Worm (Caenorhabditis elegans) whole organism, late embryonic: ENCODE data around the gene T28D6.6.

Source experiments
- K02D7.2 ChIP-seq: sonication (generic microtip); optimal IDR thresholded peaks from 2 replicates; lab custom pipeline; 2017; ENCODE audit warnings: mild to moderate bottlenecking, missing genetic modification characterization, missing compliant biosample characterization
- T23F11.4 ChIP-seq: fragments of 200-800 bp; sonication (Bioruptor generic); optimal IDR thresholded peaks from 2 replicates; lab custom pipeline; 2018; ENCODE audit warnings: mild to moderate bottlenecking, missing genetic modification characterization, missing compliant biosample characterization
- Y22D7AL.16 ChIP-seq: sonication (generic microtip); optimal IDR thresholded peaks from 2 replicates; lab custom pipeline; 2016; ENCODE audit warnings: missing genetic modification characterization, missing compliant biosample characterization
- ceh-14 ChIP-seq: sonication (generic microtip); optimal IDR thresholded peaks from 2 replicates; lab custom pipeline; 2016; ENCODE audit warnings: missing genotype, missing genetic modification characterization, missing compliant biosample characterization
- ceh-18 ChIP-seq: sonication (generic microtip); optimal IDR thresholded peaks from 2 replicates; lab custom pipeline; 2016; ENCODE audit warnings: missing genetic modification characterization, missing compliant biosample characterization
- ceh-24 ChIP-seq: sonication (generic microtip); optimal IDR thresholded peaks from 2 replicates; lab custom pipeline; 2016; ENCODE audit warnings: mild to moderate bottlenecking, missing genetic modification characterization, missing compliant biosample characterization
- ceh-30 ChIP-seq: fragments of 150-350 bp; optimal IDR thresholded peaks from 2 replicates; lab custom pipeline; 2014; ENCODE audit warnings: missing biosample characterization, missing genetic modification characterization
- ceh-31 ChIP-seq: sonication (generic microtip); optimal IDR thresholded peaks from 2 replicates; lab custom pipeline; 2016; ENCODE audit warnings: missing genetic modification characterization, missing compliant biosample characterization
- ceh-45 ChIP-seq: fragments of 200-800 bp; sonication (Bioruptor generic); IDR thresholded peaks from 2 replicates; pipeline ENCODE4 v1.3.6; 2022; ENCODE audit warnings: missing genetic modification reagents, missing genetic modification characterization, missing compliant biosample characterization
- ceh-6 ChIP-seq: fragments of 200-800 bp; sonication (Bioruptor generic); optimal IDR thresholded peaks from 2 replicates; lab custom pipeline; 2018; ENCODE audit warnings: mild to moderate bottlenecking, missing genetic modification characterization, missing compliant biosample characterization
- che-1 ChIP-seq: sonication (generic microtip); optimal IDR thresholded peaks from 2 replicates; lab custom pipeline; 2016; ENCODE audit warnings: mild to moderate bottlenecking, missing genetic modification characterization, missing compliant biosample characterization
- dmd-4 ChIP-seq: sonication (generic microtip); optimal IDR thresholded peaks from 2 replicates; lab custom pipeline; 2016; ENCODE audit warnings: borderline replicate concordance, missing genetic modification characterization, missing compliant biosample characterization
- dve-1 ChIP-seq: sonication (generic microtip); optimal IDR thresholded peaks from 2 replicates; lab custom pipeline; 2017; ENCODE audit warnings: antibody characterized with exemption, mild to moderate bottlenecking, missing genetic modification characterization, missing compliant biosample characterization
- elt-2 ChIP-seq: sonication (generic microtip); optimal IDR thresholded peaks from 2 replicates; lab custom pipeline; 2016; ENCODE audit warnings: missing genetic modification reagents, missing genetic modification characterization, missing compliant biosample characterization
- elt-4 ChIP-seq: sonication (generic microtip); optimal IDR thresholded peaks from 2 replicates; lab custom pipeline; 2016; ENCODE audit warnings: missing genetic modification characterization, missing compliant biosample characterization
- ets-4 ChIP-seq: sonication (generic microtip); optimal IDR thresholded peaks from 2 replicates; lab custom pipeline; 2016; ENCODE audit warnings: missing genetic modification characterization, missing compliant biosample characterization
- eyg-1 ChIP-seq: sonication (generic microtip); optimal IDR thresholded peaks from 2 replicates; lab custom pipeline; 2016; ENCODE audit warnings: missing genotype, missing genetic modification characterization, missing compliant biosample characterization
- fax-1 ChIP-seq: sonication (generic microtip); optimal IDR thresholded peaks from 2 replicates; lab custom pipeline; 2016; ENCODE audit warnings: missing genotype, missing genetic modification characterization, missing compliant biosample characterization
- fkh-6 ChIP-seq: sonication (generic microtip); optimal IDR thresholded peaks from 2 replicates; lab custom pipeline; 2016; ENCODE audit warnings: missing genetic modification characterization, missing compliant biosample characterization
- hlh-13 ChIP-seq: fragments of 200-800 bp; sonication (Bioruptor generic); optimal IDR thresholded peaks from 2 replicates; lab custom pipeline; 2018; ENCODE audit warnings: mild to moderate bottlenecking, missing genetic modification characterization, missing compliant biosample characterization
- hlh-30 ChIP-seq: sonication (generic microtip); optimal IDR thresholded peaks from 2 replicates; lab custom pipeline; 2017; ENCODE audit warnings: antibody characterized with exemption, missing genetic modification characterization, missing compliant biosample characterization; ENCODE audit not compliant: insufficient read depth
- hlh-6 ChIP-seq: sonication (generic microtip); optimal IDR thresholded peaks from 2 replicates; lab custom pipeline; 2016; ENCODE audit warnings: missing genotype, missing genetic modification characterization, missing compliant biosample characterization
- hlh-8 ChIP-seq: sonication (generic microtip); optimal IDR thresholded peaks from 2 replicates; lab custom pipeline; 2016; ENCODE audit warnings: missing genotype, missing genetic modification characterization, missing compliant biosample characterization
- lim-6 ChIP-seq: sonication (generic microtip); optimal IDR thresholded peaks from 2 replicates; lab custom pipeline; 2016; ENCODE audit warnings: missing genetic modification characterization, missing compliant biosample characterization
- madf-2 ChIP-seq: sonication (generic microtip); optimal IDR thresholded peaks from 2 replicates; lab custom pipeline; 2017; ENCODE audit warnings: missing genetic modification characterization, missing compliant biosample characterization
- nfya-1 ChIP-seq: sonication (generic microtip); optimal IDR thresholded peaks from 2 replicates; lab custom pipeline; 2017; ENCODE audit warnings: missing genetic modification characterization, mild to moderate bottlenecking, missing compliant biosample characterization, antibody characterized with exemption, moderate library complexity
- nhr-232 ChIP-seq: sonication (generic microtip); optimal IDR thresholded peaks from 2 replicates; lab custom pipeline; 2016; ENCODE audit warnings: missing genetic modification characterization, missing compliant biosample characterization
- pax-1 ChIP-seq: fragments of 150-350 bp; optimal IDR thresholded peaks from 2 replicates; lab custom pipeline; 2014; ENCODE audit warnings: missing biosample characterization, missing genetic modification characterization
- pha-2 ChIP-seq: sonication (generic microtip); optimal IDR thresholded peaks from 2 replicates; lab custom pipeline; 2017; ENCODE audit warnings: mild to moderate bottlenecking, missing genetic modification characterization, missing compliant biosample characterization
- pha-4 ChIP-seq: fragments of 150-350 bp; optimal IDR thresholded peaks from 2 replicates; lab custom pipeline; 2018; ENCODE audit warnings: missing biosample characterization, missing genetic modification reagents, missing genetic modification characterization
- pqm-1 ChIP-seq: sonication (generic microtip); optimal IDR thresholded peaks from 2 replicates; lab custom pipeline; 2016; ENCODE audit warnings: missing genetic modification characterization, missing compliant biosample characterization
- ref-2 ChIP-seq: sonication (generic microtip); optimal IDR thresholded peaks from 2 replicates; lab custom pipeline; 2016; ENCODE audit warnings: missing genetic modification characterization, missing compliant biosample characterization
- sdc-2 ChIP-seq: sonication (generic microtip); optimal IDR thresholded peaks from 2 replicates; lab custom pipeline; 2016; ENCODE audit warnings: missing genotype, missing genetic modification characterization, missing compliant biosample characterization
- ttx-3 ChIP-seq: sonication (generic microtip); optimal IDR thresholded peaks from 2 replicates; lab custom pipeline; 2016; ENCODE audit warnings: missing genetic modification reagents, missing genetic modification characterization, missing compliant biosample characterization
- unc-42 ChIP-seq: sonication (generic microtip); optimal IDR thresholded peaks from 2 replicates; lab custom pipeline; 2016; ENCODE audit warnings: missing genotype, missing genetic modification characterization, missing compliant biosample characterization
- unc-55 ChIP-seq: sonication (generic microtip); optimal IDR thresholded peaks from 2 replicates; lab custom pipeline; 2017; ENCODE audit warnings: missing biosample characterization, missing genetic modification reagents, missing genetic modification characterization
- ztf-16 ChIP-seq: sonication (generic microtip); optimal IDR thresholded peaks from 2 replicates; lab custom pipeline; 2017; ENCODE audit warnings: missing genetic modification characterization, missing compliant biosample characterization

Gene T28D6.6

ce11 chrIII:11353499-11353898 is 10.6 kb upstream of the T28D6.6 start:
- TF ChIP-seq eyg-1 (tag; lab: Kevin White, UChicago) (no peak), elt-2 (tag; lab: Kevin White, UChicago) (peak; percentile 1), ceh-31 (peak; percentile 49), unc-42 (tag; lab: Kevin White, UChicago) (peak; percentile 87), ceh-6 (GFP tag; lab: Kevin White, UChicago) (peak; percentile 33), dve-1 (tag; lab: Kevin White, UChicago) (peak; percentile 1), ceh-30 (tag; lab: Kevin White, UChicago) (no peak)
- TF ChIP-seq, all 69 proteins: peak for 5

ce11 chrIII:11352840-11353239 is 9.9 kb upstream of the T28D6.6 start:
- TF ChIP-seq hlh-30 (tag; lab: Kevin White, UChicago) = peak; percentile 5
- no peak for TF ChIP-seq hlh-6 (tag; lab: Kevin White, UChicago)

ce11 chrIII:11350107-11350826 is 7.4 kb upstream of the T28D6.6 start:
- TF ChIP-seq ttx-3 (tag; lab: Kevin White, UChicago) = no peak
- TF ChIP-seq ceh-14 (tag; lab: Kevin White, UChicago) = no peak
- TF ChIP-seq fkh-6 = no peak
- TF ChIP-seq elt-2 (tag; lab: Kevin White, UChicago) = peak; percentile 16
- no peak for TF ChIP-seq nfya-1 (tag; lab: Kevin White, UChicago)

DNA sequence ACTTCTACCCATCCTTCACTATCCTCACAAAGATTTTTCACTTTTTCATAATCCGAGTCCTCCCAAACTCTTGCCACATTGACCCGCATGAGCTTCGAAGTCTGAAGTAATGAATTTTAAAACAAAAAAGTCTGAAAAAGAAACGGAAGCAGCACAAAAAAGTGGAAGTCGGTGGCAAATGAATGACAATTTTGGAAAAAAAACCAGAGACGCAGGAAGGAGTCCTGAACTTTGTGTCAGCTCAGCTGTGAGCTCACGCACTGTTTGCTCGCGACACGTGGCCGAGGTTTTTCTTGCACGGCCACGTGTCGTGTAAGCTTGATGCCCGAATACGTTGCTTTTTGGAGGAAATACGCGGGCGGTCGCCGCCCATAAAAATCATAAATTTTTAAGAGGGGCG is 3.5 kb upstream of the T28D6.6 start, which contains the start of gene T28D6.7:
Gene T28D6.7, minus strand, starts transcription at position 101 of the 400 bp plus-strand sequence.
- no peak for TF ChIP-seq hlh-13
- no peak for TF ChIP-seq pax-1 (tag; lab: Kevin White, UChicago)
- TF ChIP-seq pha-4 (tag; lab: Kevin White, UChicago) = no peak
- TF ChIP-seq unc-42 (tag; lab: Kevin White, UChicago) = no peak
- no peak for TF ChIP-seq ceh-18
- TF ChIP-seq hlh-8 (tag; lab: Kevin White, UChicago) = no peak
- TF ChIP-seq T23F11.4 (GFP tag; lab: Kevin White, UChicago) = no peak
- TF ChIP-seq pqm-1 (tag; lab: Kevin White, UChicago) = no peak
- no peak for TF ChIP-seq dve-1 (tag; lab: Kevin White, UChicago)
- TF ChIP-seq ets-4 (tag; lab: Kevin White, UChicago) = no peak
- no peak for TF ChIP-seq unc-55 (GFP tag; lab: Kevin White, UChicago)
- TF ChIP-seq hlh-6 (tag; lab: Kevin White, UChicago) = no peak

ce11 chrIII:11344125-11344524 is 1.2 kb upstream of the T28D6.6 start:
- no peak for TF ChIP-seq pha-2 (tag; lab: Kevin White, UChicago)
- TF ChIP-seq hlh-8 (tag; lab: Kevin White, UChicago) = no peak
- TF ChIP-seq Y22D7AL.16 = no peak
- TF ChIP-seq fax-1 (tag; lab: Kevin White, UChicago) = no peak
- no peak for TF ChIP-seq che-1 (tag; lab: Kevin White, UChicago)
- no peak for TF ChIP-seq ceh-24
- TF ChIP-seq unc-55 (GFP tag; lab: Kevin White, UChicago) = no peak
- TF ChIP-seq ceh-45 (GFP tag; lab: Robert Waterston, UW) = no peak
- TF ChIP-seq ceh-30 (tag; lab: Kevin White, UChicago) = no peak
- TF ChIP-seq elt-2 (tag; lab: Kevin White, UChicago) = no peak
- TF ChIP-seq ztf-16 = no peak
- no peak for TF ChIP-seq dmd-4 (tag; lab: Kevin White, UChicago)
- no peak for TF ChIP-seq nhr-232 (tag; lab: Kevin White, UChicago)
- no peak for TF ChIP-seq K02D7.2
- no peak for TF ChIP-seq lim-6 (tag; lab: Kevin White, UChicago)
- TF ChIP-seq ref-2 (tag; lab: Kevin White, UChicago) = no peak
- no peak for TF ChIP-seq elt-4 (tag; lab: Kevin White, UChicago)
- TF ChIP-seq madf-2 (tag; lab: Kevin White, UChicago) = no peak
- TF ChIP-seq sdc-2 = no peak
